Worm (Caenorhabditis elegans): Measurements from ENCODE around the gene pfas-1.

Gene pfas-1

ce11 chrIII:4649363-4649768 lies 6.3 kb upstream of the pfas-1 start:
- TF ChIP-seq blmp-1 (tag; optimal IDR thresholded peaks at IDR 0.05), result no peak
- peak; percentile 92 for TF ChIP-seq pha-4 (tag; optimal IDR thresholded peaks at IDR 0.05)
- TF ChIP-seq zip-8 (tag; optimal IDR thresholded peaks at IDR 0.05), result no peak
- TF ChIP-seq unc-62 (GFP tag; optimal IDR thresholded peaks at IDR 0.05), result peak; percentile 83
- TF ChIP-seq nhr-2 (tag; optimal IDR thresholded peaks at IDR 0.05), result no peak
- TF ChIP-seq elt-3 (tag; optimal IDR thresholded peaks at IDR 0.05), result peak; percentile 75
- TF ChIP-seq lsy-2 (tag; optimal IDR thresholded peaks at IDR 0.05), result peak; percentile 68
- peak; percentile 32 for TF ChIP-seq ztf-11 (tag; optimal IDR thresholded peaks at IDR 0.05)
- TF ChIP-seq elt-1 (tag; optimal IDR thresholded peaks at IDR 0.05; ENCODE audit: borderline replicate concordance, insufficient read depth), result no peak
- TF ChIP-seq mab-5 (tag; optimal IDR thresholded peaks at IDR 0.05), result no peak
- TF ChIP-seq ces-1 (GFP tag; optimal IDR thresholded peaks at IDR 0.05), result peak; percentile 60
- no peak for TF ChIP-seq nhr-12 (tag; optimal IDR thresholded peaks at IDR 0.05)
- TF ChIP-seq drap-1 (GFP tag; optimal IDR thresholded peaks at IDR 0.05), result peak; percentile 50
- no peak for TF ChIP-seq cnd-1 (tag; optimal IDR thresholded peaks at IDR 0.05)
- TF ChIP-seq ceh-43 (GFP tag; optimal IDR thresholded peaks at IDR 0.05), result no peak
- peak; percentile 42 for TF ChIP-seq lin-13 (tag; optimal IDR thresholded peaks at IDR 0.05)
- peak; percentile 3 for TF ChIP-seq ceh-39 (tag; optimal IDR thresholded peaks at IDR 0.05)
- no peak for TF ChIP-seq bed-3 (GFP tag; optimal IDR thresholded peaks at IDR 0.05)
- peak; percentile 27 for TF ChIP-seq ham-2 (GFP tag; optimal IDR thresholded peaks at IDR 0.05)
- peak; percentile 85 for TF ChIP-seq mep-1 (tag; optimal IDR thresholded peaks at IDR 0.05)
- TF ChIP-seq hlh-1 (tag; optimal IDR thresholded peaks at IDR 0.05), result peak; percentile 90
- peak; percentile 58 for TF ChIP-seq unc-120 (tag; optimal IDR thresholded peaks at IDR 0.05; ENCODE audit: poor library complexity, severe bottlenecking)
- TF ChIP-seq M03D4.4 (tag; optimal IDR thresholded peaks at IDR 0.05), result peak; percentile 58
- no peak for TF ChIP-seq flh-1 (GFP tag; optimal IDR thresholded peaks at IDR 0.05)
- no peak for TF ChIP-seq sptf-1 (tag; optimal IDR thresholded peaks at IDR 0.05)
- TF ChIP-seq nhr-237 (tag; optimal IDR thresholded peaks at IDR 0.05), result peak; percentile 90
- no peak for TF ChIP-seq sem-2 (GFP tag; optimal IDR thresholded peaks at IDR 0.05)
- TF ChIP-seq lin-32 (GFP tag; optimal IDR thresholded peaks at IDR 0.05), result no peak
- no peak for TF ChIP-seq unc-39 (tag; optimal IDR thresholded peaks at IDR 0.05)

ce11 chrIII:4647878-4648277 lies 4.8 kb upstream of the pfas-1 start, which contains the start of gene T23F11.6:
Gene T23F11.6 (minus strand): TSS chrIII:4647922.
- TF ChIP-seq nhr-237 (tag; optimal IDR thresholded peaks at IDR 0.05) (no peak), cnd-1 (tag; optimal IDR thresholded peaks at IDR 0.05) (no peak), ztf-11 (tag; optimal IDR thresholded peaks at IDR 0.05) (no peak), mep-1 (tag; optimal IDR thresholded peaks at IDR 0.05) (no peak), ceh-83 (GFP tag; optimal IDR thresholded peaks at IDR 0.05) (no peak), elt-3 (tag; optimal IDR thresholded peaks at IDR 0.05) (no peak), sptf-1 (tag; optimal IDR thresholded peaks at IDR 0.05) (no peak)

ce11 chrIII:4647341-4647740 lies 4.2 kb upstream of the pfas-1 start:
- TF ChIP-seq ham-2 (GFP tag; optimal IDR thresholded peaks at IDR 0.05) (no peak), hlh-1 (tag; optimal IDR thresholded peaks at IDR 0.05) (no peak), drap-1 (GFP tag; optimal IDR thresholded peaks at IDR 0.05) (no peak), ces-1 (GFP tag; optimal IDR thresholded peaks at IDR 0.05) (no peak), bed-3 (GFP tag; optimal IDR thresholded peaks at IDR 0.05) (no peak), mab-5 (tag; optimal IDR thresholded peaks at IDR 0.05) (no peak), sem-2 (GFP tag; optimal IDR thresholded peaks at IDR 0.05) (no peak), nhr-28 (tag; optimal IDR thresholded peaks at IDR 0.05) (no peak), unc-120 (tag; optimal IDR thresholded peaks at IDR 0.05; ENCODE audit: poor library complexity, severe bottlenecking) (no peak), nhr-2 (tag; optimal IDR thresholded peaks at IDR 0.05) (no peak), tbx-8 (GFP tag; optimal IDR thresholded peaks at IDR 0.05) (no peak), mls-2 (tag; optimal IDR thresholded peaks at IDR 0.05) (no peak)

- TF ChIP-seq nhr-28 (tag; optimal IDR thresholded peaks at IDR 0.05), result no peak
Observed at ce11 chrIII:4646246-4646645, 3.1 kb upstream of the pfas-1 start, which contains the start of gene pqn-29. Gene pqn-29 (minus strand): TSS chrIII:4646346.

- no peak for TF ChIP-seq unc-39 (tag; optimal IDR thresholded peaks at IDR 0.05)
- TF ChIP-seq lin-13 (tag; optimal IDR thresholded peaks at IDR 0.05), result no peak
- TF ChIP-seq unc-120 (tag; optimal IDR thresholded peaks at IDR 0.05; ENCODE audit: poor library complexity, severe bottlenecking), result no peak
- TF ChIP-seq mep-1 (tag; optimal IDR thresholded peaks at IDR 0.05), result no peak
- no peak for TF ChIP-seq zip-8 (tag; optimal IDR thresholded peaks at IDR 0.05)
- TF ChIP-seq ceh-83 (GFP tag; optimal IDR thresholded peaks at IDR 0.05), result no peak
- TF ChIP-seq ceh-43 (GFP tag; optimal IDR thresholded peaks at IDR 0.05), result no peak
- no peak for TF ChIP-seq nhr-2 (tag; optimal IDR thresholded peaks at IDR 0.05)
- TF ChIP-seq blmp-1 (tag; optimal IDR thresholded peaks at IDR 0.05), result no peak
- no peak for TF ChIP-seq ces-1 (GFP tag; optimal IDR thresholded peaks at IDR 0.05)
- no peak for TF ChIP-seq ztf-11 (tag; optimal IDR thresholded peaks at IDR 0.05)
- TF ChIP-seq nhr-237 (tag; optimal IDR thresholded peaks at IDR 0.05), result no peak
- no peak for TF ChIP-seq tbx-8 (GFP tag; optimal IDR thresholded peaks at IDR 0.05)
- no peak for TF ChIP-seq cnd-1 (tag; optimal IDR thresholded peaks at IDR 0.05)
- TF ChIP-seq mab-5 (tag; optimal IDR thresholded peaks at IDR 0.05), result no peak
- no peak for TF ChIP-seq lin-32 (GFP tag; optimal IDR thresholded peaks at IDR 0.05)
- TF ChIP-seq sem-2 (GFP tag; optimal IDR thresholded peaks at IDR 0.05), result no peak
- no peak for TF ChIP-seq elt-1 (tag; optimal IDR thresholded peaks at IDR 0.05; ENCODE audit: borderline replicate concordance, insufficient read depth)
Observed at ce11 chrIII:4634947-4635346, 8.2 kb downstream of the pfas-1 start, which contains the start of gene clec-153. Gene clec-153 (plus strand): TSS chrIII:4635247.

Data from whole organism, mixed stage, embryonic.